Worm (Caenorhabditis elegans): Measurements from ENCODE around the gene C09G1.4.
A peak's percentile ranks its signal among the peaks of the same experiment; 100 is the strongest.

C09G1.4 gene

ce11 chrX:16040207-16040716 lies 33.8 kb upstream of the C09G1.4 start, which contains the start of gene B0395.3 (continued):
- TF ChIP-seq dve-1 (tag; optimal IDR thresholded peaks at IDR 0.05; ENCODE audit: insufficient read depth) (peak; percentile 53), zag-1 (tag; optimal IDR thresholded peaks at IDR 0.05) (no peak), ZK337.2 (GFP tag; IDR thresholded peaks at IDR 0.05) (no peak), pha-4 (GFP tag; IDR thresholded peaks at IDR 0.05) (peak; percentile 36; the same call in 1 of the 2 replicates), pha-4 (tag; optimal IDR thresholded peaks at IDR 0.05) (no peak), mes-2 (tag; optimal IDR thresholded peaks at IDR 0.05; ENCODE audit: poor library complexity, severe bottlenecking) (peak; percentile 68), lin-29 (GFP tag; IDR thresholded peaks at IDR 0.05) (no peak), unc-130 (GFP tag; optimal IDR thresholded peaks at IDR 0.05) (no peak), spr-1 (tag; optimal IDR thresholded peaks at IDR 0.05) (no peak), Y5F2A.4 (GFP tag; optimal IDR thresholded peaks at IDR 0.05) (no peak), nhr-48 (tag; optimal IDR thresholded peaks at IDR 0.05) (no peak), daf-19 (GFP tag; conservative IDR thresholded peaks at IDR 0.05) (no peak), nhr-28 (tag; optimal IDR thresholded peaks at IDR 0.05) (peak; percentile 99), egl-43 (GFP tag; IDR thresholded peaks at IDR 0.05) (peak; percentile 58), vab-7 (GFP tag; IDR thresholded peaks at IDR 0.05) (0 out of 2 replicates have a peak, but pooled peaks have one; percentile 29), zfp-3 (GFP tag; conservative IDR thresholded peaks at IDR 0.05) (no peak), lin-1 (GFP tag; IDR thresholded peaks at IDR 0.05) (peak; percentile 24; the same call in 1 of the 2 replicates), F26F4.8 (GFP tag; conservative IDR thresholded peaks at IDR 0.05) (no peak), snpc-4 (tag; optimal IDR thresholded peaks at IDR 0.05) (no peak), tra-1 (GFP tag; IDR thresholded peaks at IDR 0.05) (no peak), T20F7.1 (GFP tag; optimal IDR thresholded peaks at IDR 0.05) (no peak), fos-1 (tag; optimal IDR thresholded peaks at IDR 0.05) (no peak), ceh-32 (tag; optimal IDR thresholded peaks at IDR 0.05; ENCODE audit: poor library complexity) (no peak), fkh-10 (GFP tag; optimal IDR thresholded peaks at IDR 0.05) (no peak), ceh-62 (tag; optimal IDR thresholded peaks at IDR 0.05) (no peak), aly-2 (tag; optimal IDR thresholded peaks at IDR 0.05) (no peak), ceh-28 (tag; optimal IDR thresholded peaks at IDR 0.05) (no peak), ceh-44 (GFP tag; IDR thresholded peaks at IDR 0.05) (no peak), F44E2.7 (GFP tag; IDR thresholded peaks at IDR 0.05) (no peak), lin-15B (tag; optimal IDR thresholded peaks at IDR 0.05) (no peak), spr-3 (GFP tag; optimal IDR thresholded peaks at IDR 0.05) (no peak), attf-4 (tag; optimal IDR thresholded peaks at IDR 0.05) (no peak), php-3 (GFP tag; IDR thresholded peaks at IDR 0.05) (no peak), ceh-82 (tag; optimal IDR thresholded peaks at IDR 0.05) (no peak), dmd-8 (GFP tag; IDR thresholded peaks at IDR 0.05) (no peak), duxl-1 (tag; optimal IDR thresholded peaks at IDR 0.05; ENCODE audit: poor library complexity) (no peak), unc-39 (tag; optimal IDR thresholded peaks at IDR 0.05) (no peak), sdz-12 (GFP tag; optimal IDR thresholded peaks at IDR 0.05) (no peak), nhr-111 (GFP tag; optimal IDR thresholded peaks at IDR 0.05) (no peak), mxl-3 (GFP tag; optimal IDR thresholded peaks at IDR 0.05) (peak; percentile 59), nhr-77 (tag; optimal IDR thresholded peaks at IDR 0.05) (no peak), egl-27 (tag; optimal IDR thresholded peaks at IDR 0.05) (no peak), lin-39 (tag; optimal IDR thresholded peaks at IDR 0.05) (no peak), hif-1 (tag; optimal IDR thresholded peaks at IDR 0.05) (peak in 1 of 2 experiments; percentile 20), saeg-2 (GFP tag; IDR thresholded peaks at IDR 0.05) (no peak), set-16 (GFP tag; IDR thresholded peaks at IDR 0.05) (peak; percentile 40; the same call in 1 of the 2 replicates), mdl-1 (tag; optimal IDR thresholded peaks at IDR 0.05) (peak in 1 of 2 experiments; percentile 69), ctbp-1 (GFP tag; IDR thresholded peaks at IDR 0.05) (peak; percentile 44; the same call in 1 of the 2 replicates), nhr-6 (tag; optimal IDR thresholded peaks at IDR 0.05) (peak; percentile 8), daf-8 (GFP tag; IDR thresholded peaks at IDR 0.05) (no peak), Y48G9A.11 (GFP tag; IDR thresholded peaks at IDR 0.05) (no peak)

Measured in whole organism, L4 larva.